Fruit fly (Drosophila melanogaster) whole organism, embryonic: ENCODE results near the gene CG5326.

Experiments used
- Bgb ChIP-seq: fragments of 200-800 bp; sonication (Bioruptor generic); IDR thresholded peaks from 2 replicates; pipeline ENCODE4 v1.3.6; 2022; ENCODE audit warnings: missing biosample characterization, missing genetic modification characterization; ENCODE audit not compliant: partially characterized antibody
- CG11085 ChIP-seq: fragments of 200-800 bp; sonication (Bioruptor generic); IDR thresholded peaks from 2 replicates; pipeline ENCODE4 v1.3.6; 2022; ENCODE audit warnings: missing biosample characterization, missing genetic modification characterization
- CG11247 ChIP-seq: fragments of 200-800 bp; sonication (Bioruptor generic); IDR thresholded peaks from 2 replicates; pipeline ENCODE4 v1.3.6; 2022; ENCODE audit warnings: missing biosample characterization, missing genetic modification characterization
- CG11456 ChIP-seq: fragments of 200-800 bp; sonication (Bioruptor generic); IDR thresholded peaks from 3 replicates; pipeline ENCODE4 v1.3.6; 2022; ENCODE audit warnings: missing biosample characterization, missing genetic modification characterization
- CG12104 ChIP-seq: fragments of 200-800 bp; sonication (Bioruptor generic); optimal IDR thresholded peaks from 3 replicates; lab custom pipeline; 2016; ENCODE audit warnings: missing biosample characterization, missing genetic modification characterization
- CG14014 ChIP-seq: fragments of 200-800 bp; sonication (Bioruptor generic); IDR thresholded peaks from 2 replicates; pipeline ENCODE4 v1.3.6; 2022; ENCODE audit warnings: missing biosample characterization, missing genetic modification characterization
- CG15601 ChIP-seq: fragments of 200-800 bp; sonication (Bioruptor generic); optimal IDR thresholded peaks from 3 replicates; lab custom pipeline; 2019; ENCODE audit warnings: missing biosample characterization, mild to moderate bottlenecking, missing genetic modification characterization, moderate library complexity
- CG17328 ChIP-seq: fragments of 200-800 bp; sonication (Bioruptor generic); IDR thresholded peaks from 2 replicates; pipeline ENCODE4 v1.3.6; 2022; ENCODE audit warnings: missing biosample characterization, missing genetic modification characterization
- CG18619 ChIP-seq: fragments of 200-800 bp; sonication (Bioruptor generic); optimal IDR thresholded peaks from 3 replicates; lab custom pipeline; 2017; ENCODE audit warnings: missing biosample characterization, mild to moderate bottlenecking, missing genetic modification characterization
- CG18764 ChIP-seq: fragments of 200-800 bp; sonication (Bioruptor generic); optimal IDR thresholded peaks from 3 replicates; lab custom pipeline; 2016; ENCODE audit warnings: missing biosample characterization, missing genetic modification characterization
- CG2116 ChIP-seq: fragments of 200-800 bp; sonication (Bioruptor generic); optimal IDR thresholded peaks from 3 replicates; lab custom pipeline; 2018; ENCODE audit warnings: missing biosample characterization, mild to moderate bottlenecking, missing genetic modification characterization
- CG3163 ChIP-seq: fragments of 200-800 bp; sonication (Bioruptor generic); optimal IDR thresholded peaks from 3 replicates; lab custom pipeline; 2016; ENCODE audit warnings: missing biosample characterization, missing genetic modification characterization
- CG4360 ChIP-seq: fragments of 200-800 bp; sonication (Bioruptor generic); IDR thresholded peaks from 2 replicates; pipeline ENCODE4 v1.3.6; 2022; ENCODE audit warnings: missing biosample characterization, missing genetic modification characterization
- CG4404 ChIP-seq: fragments of 200-800 bp; sonication (Bioruptor generic); IDR thresholded peaks from 2 replicates; pipeline ENCODE4 v1.3.6; 2022; ENCODE audit warnings: missing biosample characterization, missing genetic modification characterization
- CG4730 ChIP-seq: fragments of 200-800 bp; sonication (Bioruptor generic); IDR thresholded peaks from 2 replicates; pipeline ENCODE4 v1.3.6; 2022; ENCODE audit warnings: missing biosample characterization, missing genetic modification characterization
- CG6765 ChIP-seq: fragments of 200-800 bp; sonication (Bioruptor generic); optimal IDR thresholded peaks from 3 replicates; lab custom pipeline; 2017; ENCODE audit warnings: missing biosample characterization, mild to moderate bottlenecking, missing genetic modification characterization
- CG8290 ChIP-seq, 3 experiments: fragments of 200-800 bp; sonication (Bioruptor generic); optimal IDR thresholded peaks; 2 replicates each; lab custom pipeline; 2016 to 2019; ENCODE audit warnings: missing biosample characterization in 3 of 3, missing genetic modification characterization in 3 of 3, mild to moderate bottlenecking in 2 of 3, moderate library complexity in 1 of 3
- CG9437 ChIP-seq: fragments of 200-800 bp; sonication (Bioruptor generic); optimal IDR thresholded peaks from 2 replicates; lab custom pipeline; 2018; ENCODE audit warnings: missing biosample characterization, mild to moderate bottlenecking, missing genetic modification characterization
- Chrac-16 ChIP-seq: fragments of 200-800 bp; sonication (Bioruptor generic); optimal IDR thresholded peaks from 3 replicates; lab custom pipeline; 2016; ENCODE audit warnings: missing biosample characterization, missing genetic modification characterization
- CoRest ChIP-seq: fragments of 200-800 bp; sonication (Bioruptor generic); optimal IDR thresholded peaks from 3 replicates; lab custom pipeline; 2018; ENCODE audit warnings: missing biosample characterization, mild to moderate bottlenecking, missing genetic modification characterization, moderate library complexity
- D19B ChIP-seq: fragments of 200-800 bp; sonication (Bioruptor generic); optimal IDR thresholded peaks from 2 replicates; lab custom pipeline; 2017; ENCODE audit warnings: missing biosample characterization, mild to moderate bottlenecking, missing genetic modification characterization
- Dbx ChIP-seq: fragments of 200-800 bp; sonication (Bioruptor generic); IDR thresholded peaks from 3 replicates; pipeline ENCODE4 v1.3.6; 2022; ENCODE audit warnings: missing biosample characterization, missing genetic modification characterization
- Dref ChIP-seq: fragments of 200-800 bp; sonication (Bioruptor generic); IDR thresholded peaks from 2 replicates; pipeline ENCODE4 v1.3.6; 2022; ENCODE audit warnings: missing biosample characterization, missing genetic modification characterization
- E2f2 ChIP-seq: fragments of 200-800 bp; sonication (Bioruptor generic); IDR thresholded peaks from 2 replicates; pipeline ENCODE4 v1.3.6; 2022; ENCODE audit warnings: missing biosample characterization, missing genetic modification characterization
- Elba2 ChIP-seq: fragments of 200-800 bp; sonication (Bioruptor generic); optimal IDR thresholded peaks from 3 replicates; lab custom pipeline; 2016; ENCODE audit warnings: missing biosample characterization, missing genetic modification characterization
- Hmr ChIP-seq: fragments of 200-800 bp; sonication (Bioruptor generic); optimal IDR thresholded peaks from 3 replicates; lab custom pipeline; 2017; ENCODE audit warnings: mild to moderate bottlenecking, missing biosample characterization, missing genetic modification reagents, missing genetic modification characterization
- Hr39 ChIP-seq: fragments of >200 bp; optimal IDR thresholded peaks from 2 replicates; lab custom pipeline; 2017
- Hr78 ChIP-seq, 2 experiments: fragments of 200-800 bp in 1 of 2; fragments of >200 bp in 1 of 2; sonication (Bioruptor generic) in 1 of 2; optimal IDR thresholded peaks; 2 replicates each; lab custom pipeline; 2017 to 2019; ENCODE audit warnings: missing biosample characterization in 2 of 2, missing genetic modification characterization in 2 of 2, mild to moderate bottlenecking in 1 of 2, moderate library complexity in 1 of 2
- Lim3 ChIP-seq: fragments of 200-800 bp; sonication (Bioruptor generic); IDR thresholded peaks from 2 replicates; pipeline ENCODE4 v1.3.6; 2022; ENCODE audit warnings: missing biosample characterization, missing genetic modification characterization
- Mrtf ChIP-seq: fragments of 200-800 bp; sonication (Bioruptor generic); IDR thresholded peaks from 3 replicates; pipeline ENCODE4 v1.3.6; 2022; ENCODE audit warnings: missing biosample characterization, missing genetic modification characterization
- Optix ChIP-seq: fragments of 200-800 bp; sonication (Bioruptor generic); IDR thresholded peaks from 3 replicates; pipeline ENCODE4 v1.3.6; 2022; ENCODE audit warnings: missing biosample characterization, missing genetic modification characterization
- Sry-β ChIP-seq: fragments of 200-800 bp; sonication (Bioruptor generic); optimal IDR thresholded peaks from 2 replicates; lab custom pipeline; 2018; ENCODE audit warnings: missing biosample characterization, mild to moderate bottlenecking, missing genetic modification characterization, moderate library complexity
- Stat92E ChIP-seq, 3 experiments: fragments of >200 bp in 2 of 3; fragments of 200-800 bp in 1 of 3; sonication (Bioruptor generic) in 1 of 3; optimal IDR thresholded peaks; 2 replicates each; lab custom pipeline; 2017 to 2019; ENCODE audit warnings: missing biosample characterization in 3 of 3, missing genetic modification characterization in 3 of 3, mild to moderate bottlenecking in 1 of 3, moderate library complexity in 1 of 3
- Trl ChIP-seq, 3 experiments: fragments of >200 bp in 2 of 3; fragments of 200-800 bp in 1 of 3; sonication (Bioruptor generic) in 1 of 3; optimal IDR thresholded peaks; 2 replicates in 1 of 3; 3 replicates in 2 of 3; lab custom pipeline; 2016 to 2017; ENCODE audit warnings: missing biosample characterization in 1 of 3, missing genetic modification characterization in 1 of 3
- Xrp1 ChIP-seq: fragments of 200-800 bp; sonication (Bioruptor generic); IDR thresholded peaks from 2 replicates; pipeline ENCODE4 v1.3.6; 2022; ENCODE audit warnings: missing biosample characterization, missing genetic modification characterization
- ap ChIP-seq: fragments of 200-800 bp; sonication (Bioruptor generic); IDR thresholded peaks from 2 replicates; pipeline ENCODE4 v1.3.6; 2022; ENCODE audit warnings: missing biosample characterization, missing genetic modification characterization
- az2 ChIP-seq: fragments of 200-800 bp; sonication (Bioruptor generic); optimal IDR thresholded peaks from 3 replicates; lab custom pipeline; 2016; ENCODE audit warnings: missing biosample characterization, missing genetic modification characterization
- cas ChIP-seq: fragments of 200-800 bp; sonication (Bioruptor generic); IDR thresholded peaks from 2 replicates; pipeline ENCODE4 v1.3.6; 2022; ENCODE audit warnings: missing biosample characterization, missing genetic modification characterization
- chif ChIP-seq, 2 experiments: fragments of 200-800 bp; sonication (Bioruptor generic); optimal IDR thresholded peaks; 3 replicates each; lab custom pipeline; 2016; ENCODE audit warnings: missing biosample characterization in 2 of 2, missing genetic modification characterization in 2 of 2
- dimm ChIP-seq: fragments of 200-800 bp; sonication (Bioruptor generic); IDR thresholded peaks from 2 replicates; pipeline ENCODE4 v1.3.6; 2022; ENCODE audit warnings: missing biosample characterization, missing genetic modification characterization
- emc ChIP-seq: fragments of 200-800 bp; sonication (Bioruptor generic); optimal IDR thresholded peaks from 2 replicates; lab custom pipeline; 2016; ENCODE audit warnings: missing biosample characterization, missing genetic modification characterization
- ewg ChIP-seq: fragments of 200-800 bp; sonication (Bioruptor generic); optimal IDR thresholded peaks from 3 replicates; lab custom pipeline; 2017; ENCODE audit warnings: mild to moderate bottlenecking, missing biosample characterization, missing genetic modification reagents, missing genetic modification characterization
- gcm2 ChIP-seq: fragments of 200-800 bp; sonication (Bioruptor generic); optimal IDR thresholded peaks from 2 replicates; lab custom pipeline; 2016; ENCODE audit warnings: missing biosample characterization, missing genetic modification characterization
- grn ChIP-seq: fragments of 200-800 bp; sonication (Bioruptor generic); optimal IDR thresholded peaks from 3 replicates; lab custom pipeline; 2017; ENCODE audit warnings: missing biosample characterization, missing genetic modification characterization
- gsb-n ChIP-seq: fragments of 200-800 bp; sonication (Bioruptor generic); optimal IDR thresholded peaks from 3 replicates; lab custom pipeline; 2018; ENCODE audit warnings: missing biosample characterization, mild to moderate bottlenecking, missing genetic modification characterization
- lilli ChIP-seq: fragments of 200-800 bp; sonication (Bioruptor generic); optimal IDR thresholded peaks from 3 replicates; lab custom pipeline; 2016; ENCODE audit warnings: missing biosample characterization, missing genetic modification characterization
- pros ChIP-seq: fragments of 200-800 bp; sonication (Bioruptor generic); optimal IDR thresholded peaks from 3 replicates; lab custom pipeline; 2019; ENCODE audit warnings: missing biosample characterization, mild to moderate bottlenecking, missing genetic modification characterization, moderate library complexity
- salm ChIP-seq: fragments of 200-800 bp; sonication (Bioruptor generic); optimal IDR thresholded peaks from 2 replicates; lab custom pipeline; 2018; ENCODE audit warnings: missing biosample characterization, mild to moderate bottlenecking, missing genetic modification characterization
- sr ChIP-seq: fragments of 200-800 bp; sonication (Bioruptor generic); IDR thresholded peaks from 3 replicates; pipeline ENCODE4 v1.3.6; 2022; ENCODE audit warnings: missing biosample characterization, missing genetic modification characterization
- tx ChIP-seq: fragments of 200-800 bp; sonication (Bioruptor generic); optimal IDR thresholded peaks from 2 replicates; lab custom pipeline; 2016; ENCODE audit warnings: missing biosample characterization, missing genetic modification characterization
- vvl ChIP-seq: fragments of 200-800 bp; sonication (Bioruptor generic); IDR thresholded peaks from 2 replicates; pipeline ENCODE4 v1.3.6; 2022; ENCODE audit warnings: missing biosample characterization, missing genetic modification characterization
- wek ChIP-seq: fragments of 200-800 bp; sonication (Bioruptor generic); optimal IDR thresholded peaks from 3 replicates; lab custom pipeline; 2018; ENCODE audit warnings: missing biosample characterization, mild to moderate bottlenecking, missing genetic modification characterization, moderate library complexity

The CG5326 gene

dm6 chr3R:22573590-22573989 lies 33.9 kb upstream of the CG5326 start (continued):
- TF ChIP-seq dimm (GFP tag; lab: Robert Waterston, UW) (no peak), pros (no peak), CG11085 (GFP tag; lab: Robert Waterston, UW) (no peak), ap (GFP tag; lab: Robert Waterston, UW) (no peak), CG18619 (no peak), CG8290 (GFP tag; optimal IDR thresholded peaks at IDR 0.05; lab: Kevin White, UChicago) (no peak), CG8290 (tag; optimal IDR thresholded peaks at IDR 0.05; lab: Kevin White, UChicago) (peak in 1 of 2 experiments; percentile 25), Mrtf (GFP tag; lab: Robert Waterston, UW) (no peak), vvl (GFP tag; lab: Robert Waterston, UW) (no peak), wek (peak; percentile 58), ewg (no peak), Dref (GFP tag; lab: Robert Waterston, UW) (no peak), gsb-n (tag; lab: Kevin White, UChicago) (no peak), Hmr (peak; percentile 27), grn (GFP tag; lab: Kevin White, UChicago) (no peak), lilli (no peak), Stat92E (GFP tag; optimal IDR thresholded peaks at IDR 0.05; lab: Kevin White, UChicago) (no peak), CG17328 (GFP tag; lab: Robert Waterston, UW) (no peak), Chrac-16 (no peak), CG15601 (tag; lab: Kevin White, UChicago) (peak; percentile 47), Hr78 (GFP tag; optimal IDR thresholded peaks at IDR 0.05; lab: Kevin White, UChicago) (peak in 1 of 2 experiments; percentile 7), CG9437 (GFP tag; lab: Kevin White, UChicago) (no peak), CG6765 (GFP tag; lab: Kevin White, UChicago) (no peak), CoRest (tag; lab: Kevin White, UChicago) (peak; percentile 3), emc (GFP tag; lab: Kevin White, UChicago) (no peak), sr (GFP tag; lab: Robert Waterston, UW) (no peak), az2 (GFP tag; lab: Kevin White, UChicago) (no peak), E2f2 (GFP tag; lab: Robert Waterston, UW) (peak; percentile 26; the same call in 1 of the 2 replicates), Xrp1 (no peak), Dbx (GFP tag; lab: Robert Waterston, UW) (no peak), CG12104 (GFP tag; lab: Kevin White, UChicago) (no peak), CG18764 (GFP tag; lab: Kevin White, UChicago) (no peak), CG4730 (GFP tag; lab: Robert Waterston, UW) (no peak), chif (GFP tag; optimal IDR thresholded peaks at IDR 0.05; lab: Kevin White, UChicago) (no peak), Hr39 (no peak), salm (tag; lab: Kevin White, UChicago) (no peak), Lim3 (no peak), Bgb (GFP tag; lab: Robert Waterston, UW) (no peak), gcm2 (no peak), CG4360 (no peak), CG11456 (GFP tag; lab: Robert Waterston, UW) (no peak), Sry-β (no peak), D19B (no peak), CG11247 (GFP tag; lab: Robert Waterston, UW) (no peak), CG3163 (GFP tag; lab: Kevin White, UChicago) (no peak), tx (GFP tag; lab: Kevin White, UChicago) (no peak), Trl (optimal IDR thresholded peaks at IDR 0.05; lab: Kevin White, UChicago) (no peak), Trl (GFP tag; optimal IDR thresholded peaks at IDR 0.05; lab: Kevin White, UChicago) (no peak), CG2116 (GFP tag; lab: Kevin White, UChicago) (no peak), cas (no peak), CG14014 (GFP tag; lab: Robert Waterston, UW) (peak; percentile 41; the same call in 1 of the 2 replicates), Optix (GFP tag; lab: Robert Waterston, UW) (no peak), Elba2 (GFP tag; lab: Kevin White, UChicago) (no peak), CG4404 (GFP tag; lab: Robert Waterston, UW) (no peak)
